Fruit fly (Drosophila melanogaster) whole organism, embryonic: Measurements from ENCODE around the gene CG9626.

Experiments
- CG10654 ChIP-seq: fragments of 200-800 bp; sonication (Bioruptor generic); optimal IDR thresholded peaks from 2 replicates; lab custom pipeline; 2016; ENCODE audit warnings: missing biosample characterization, missing genetic modification characterization
- CG11247 ChIP-seq: fragments of 200-800 bp; sonication (Bioruptor generic); IDR thresholded peaks from 2 replicates; pipeline ENCODE4 v1.3.6; 2022; ENCODE audit warnings: missing biosample characterization, missing genetic modification characterization
- CG1792 ChIP-seq: fragments of 200-800 bp; sonication (Bioruptor generic); optimal IDR thresholded peaks from 2 replicates; lab custom pipeline; 2016; ENCODE audit warnings: missing biosample characterization, missing genetic modification characterization
- CG2120 ChIP-seq: fragments of 200-800 bp; sonication (Bioruptor generic); optimal IDR thresholded peaks from 3 replicates; lab custom pipeline; 2016; ENCODE audit warnings: missing biosample characterization, missing genetic modification characterization
- CG33557 ChIP-seq: fragments of 200-800 bp; sonication (Bioruptor generic); optimal IDR thresholded peaks from 2 replicates; lab custom pipeline; 2019; ENCODE audit warnings: missing biosample characterization, mild to moderate bottlenecking, missing genetic modification characterization, moderate library complexity
- CG3407 ChIP-seq: fragments of 200-800 bp; sonication (Bioruptor generic); optimal IDR thresholded peaks from 2 replicates; lab custom pipeline; 2018; ENCODE audit warnings: missing biosample characterization, mild to moderate bottlenecking, missing genetic modification characterization
- CG6791 ChIP-seq: fragments of 200-800 bp; sonication (Bioruptor generic); IDR thresholded peaks from 3 replicates; pipeline ENCODE4 v1.3.6; 2022; ENCODE audit warnings: missing biosample characterization, missing genetic modification characterization; ENCODE audit not compliant: partially characterized antibody
- CG7839 ChIP-seq: fragments of 200-800 bp; sonication (Bioruptor generic); optimal IDR thresholded peaks from 3 replicates; lab custom pipeline; 2018; ENCODE audit warnings: missing biosample characterization, mild to moderate bottlenecking, missing genetic modification characterization, moderate library complexity
- E2f1 ChIP-seq: fragments of 200-800 bp; sonication (Bioruptor generic); IDR thresholded peaks from 2 replicates; pipeline ENCODE4 v1.3.6; 2022; ENCODE audit warnings: missing biosample characterization, missing genetic modification characterization
- Ets65A ChIP-seq: fragments of 200-800 bp; sonication (Bioruptor generic); peaks from one replicate; lab custom pipeline; 2016; ENCODE audit warnings: missing biosample characterization, missing genetic modification characterization
- Fer2 ChIP-seq: fragments of 200-800 bp; sonication (Bioruptor generic); optimal IDR thresholded peaks from 2 replicates; lab custom pipeline; 2018; ENCODE audit warnings: missing biosample characterization, mild to moderate bottlenecking, missing genetic modification characterization, moderate library complexity
- Hand ChIP-seq: fragments of 200-800 bp; sonication (Bioruptor generic); optimal IDR thresholded peaks from 2 replicates; lab custom pipeline; 2017; ENCODE audit warnings: mild to moderate bottlenecking, missing biosample characterization, missing genetic modification reagents, missing genetic modification characterization
- Sox100B ChIP-seq: fragments of 200-800 bp; sonication (Bioruptor generic); optimal IDR thresholded peaks from 3 replicates; lab custom pipeline; 2018; ENCODE audit warnings: missing biosample characterization, mild to moderate bottlenecking, missing genetic modification characterization
- chif ChIP-seq, 2 experiments: fragments of 200-800 bp; sonication (Bioruptor generic); optimal IDR thresholded peaks; 3 replicates each; lab custom pipeline; 2016; ENCODE audit warnings: missing biosample characterization in 2 of 2, missing genetic modification characterization in 2 of 2
- en ChIP-seq: fragments of 200-800 bp; sonication (Bioruptor generic); optimal IDR thresholded peaks from 2 replicates; lab custom pipeline; 2016; ENCODE audit warnings: missing biosample characterization, missing genetic modification characterization
- eyg ChIP-seq: fragments of 200-800 bp; sonication (Bioruptor generic); optimal IDR thresholded peaks from 3 replicates; lab custom pipeline; 2016; ENCODE audit warnings: missing biosample characterization, missing genetic modification characterization
- fru ChIP-seq: fragments of >200 bp; optimal IDR thresholded peaks from 2 replicates; lab custom pipeline; 2017
- insv ChIP-seq, 2 experiments: fragments of 200-800 bp; sonication (Bioruptor generic); optimal IDR thresholded peaks; 3 replicates each; lab custom pipeline; 2016 to 2018; ENCODE audit warnings: missing biosample characterization in 2 of 2, missing genetic modification characterization in 2 of 2
- lbe ChIP-seq: fragments of 200-800 bp; sonication (Bioruptor generic); optimal IDR thresholded peaks from 2 replicates; lab custom pipeline; 2016; ENCODE audit warnings: missing biosample characterization, mild to moderate bottlenecking, missing genetic modification characterization
- nerfin-1 ChIP-seq: fragments of 200-800 bp; sonication (Bioruptor generic); optimal IDR thresholded peaks from 3 replicates; lab custom pipeline; 2019; ENCODE audit warnings: missing biosample characterization, mild to moderate bottlenecking, missing genetic modification characterization, moderate library complexity
- repo ChIP-seq: fragments of 200-800 bp; sonication (Bioruptor generic); optimal IDR thresholded peaks from 2 replicates; lab custom pipeline; 2016; ENCODE audit warnings: missing biosample characterization, missing genetic modification characterization
- slbo ChIP-seq: fragments of 200-800 bp; sonication (Bioruptor generic); IDR thresholded peaks from 2 replicates; pipeline ENCODE4 v1.3.6; 2022; ENCODE audit warnings: missing biosample characterization, missing genetic modification characterization
- wek ChIP-seq: fragments of 200-800 bp; sonication (Bioruptor generic); optimal IDR thresholded peaks from 3 replicates; lab custom pipeline; 2018; ENCODE audit warnings: missing biosample characterization, mild to moderate bottlenecking, missing genetic modification characterization, moderate library complexity

The CG9626 gene

dm6 chr3R:8250166-8250733 is 50.5 kb downstream of the CG9626 start, which contains the start of gene mtg (continued):
- TF ChIP-seq insv (GFP tag; optimal IDR thresholded peaks at IDR 0.05; lab: Kevin White, UChicago): no peak
- TF ChIP-seq chif (GFP tag; optimal IDR thresholded peaks at IDR 0.05; lab: Kevin White, UChicago): no peak
- no peak for TF ChIP-seq CG11247 (GFP tag; lab: Robert Waterston, UW)
- TF ChIP-seq en (GFP tag; lab: Kevin White, UChicago): no peak
- TF ChIP-seq slbo (GFP tag; lab: Robert Waterston, UW): no peak
- TF ChIP-seq CG33557 (GFP tag; lab: Kevin White, UChicago): no peak
- no peak for TF ChIP-seq CG2120 (GFP tag; lab: Kevin White, UChicago)
- no peak for TF ChIP-seq CG7839 (tag; lab: Kevin White, UChicago)
- no peak for TF ChIP-seq CG10654 (GFP tag; lab: Kevin White, UChicago)
- TF ChIP-seq Hand (GFP tag; lab: Kevin White, UChicago): no peak
- TF ChIP-seq lbe: no peak
- no peak for TF ChIP-seq fru (lab: Kevin White, UChicago)

dm6 chr3R:8248138-8248537 is 52.6 kb downstream of the CG9626 start, which contains the start of gene CG15864:
Gene CG15864 (plus strand): TSS chr3R:8248438.
- TF ChIP-seq wek (GFP tag; lab: Kevin White, UChicago) (no peak), Ets65A (GFP tag; lab: Kevin White, UChicago) (no peak), CG3407 (GFP tag; lab: Kevin White, UChicago) (no peak), CG1792 (GFP tag; lab: Kevin White, UChicago) (no peak), nerfin-1 (tag; lab: Kevin White, UChicago) (no peak), Sox100B (no peak), repo (GFP tag; lab: Kevin White, UChicago) (no peak), eyg (GFP tag; lab: Kevin White, UChicago) (no peak), Fer2 (tag; lab: Kevin White, UChicago) (no peak), CG6791 (GFP tag; lab: Robert Waterston, UW) (no peak), E2f1 (GFP tag; lab: Robert Waterston, UW) (no peak)
